Fruit fly (Drosophila melanogaster): ENCODE data around the gene CG9692.

dm6 chr3L:16705630-16706029, 857 bp downstream of the CG9692 start:
- TF ChIP-seq lz (GFP tag; optimal IDR thresholded peaks at IDR 0.05) (no peak), CG10631 (GFP tag; optimal IDR thresholded peaks at IDR 0.05) (no peak)

Measured in whole organism, prepupa.